Worm (Caenorhabditis elegans) whole organism, L1 larva: Measurements from ENCODE around the gene fbxa-95.
"Not testable (repeated sequence)": the region's sequence is repeated elsewhere in the genome, so short reads cannot be mapped to it uniquely, and the experiment has no call there.

Experiments
- elt-3 ChIP-seq, 6 experiments: fragments of 150-350 bp in 1 of 6; sonication (generic microtip); optimal IDR thresholded peaks; 2 replicates each; lab custom pipeline; 2017 to 2018; ENCODE audit warnings: missing biosample characterization in 6 of 6, missing genetic modification characterization in 6 of 6, inconsistent platforms in 1 of 6
- jun-1 ChIP-seq: fragments of 150-350 bp; optimal IDR thresholded peaks from 2 replicates; lab custom pipeline; 2014; ENCODE audit warnings: missing biosample characterization, missing genetic modification reagents, missing genetic modification characterization
- nhr-76 ChIP-seq: sonication (generic microtip); optimal IDR thresholded peaks from 2 replicates; lab custom pipeline; 2017; ENCODE audit warnings: missing biosample characterization, missing genetic modification characterization
- pqm-1 ChIP-seq: sonication (generic microtip); optimal IDR thresholded peaks from 3 replicates; lab custom pipeline; 2017; ENCODE audit warnings: missing biosample characterization, missing genetic modification characterization
- skn-1 ChIP-seq: fragments of 150-350 bp; optimal IDR thresholded peaks from 2 replicates; lab custom pipeline; 2014; ENCODE audit warnings: missing biosample characterization, missing genetic modification characterization

- not testable (repeated sequence) for TF ChIP-seq elt-3 (tag; optimal IDR thresholded peaks at IDR 0.05; lab: Kevin White, UChicago); skn-1 (tag; lab: Kevin White, UChicago); jun-1; nhr-76 (tag; lab: Kevin White, UChicago); pqm-1 (tag; lab: Kevin White, UChicago)
Measured at ce11 chrV:15599762-15600161, 28.5 kb downstream of the fbxa-95 start, which contains the start of gene B0391.14.
